Worm (Caenorhabditis elegans): ENCODE results near the gene ZC504.1.

ZC504.1 gene

ce11 chrX:10419743-10420142 lies 12.8 kb downstream of the ZC504.1 start, which contains the start of gene cdk-11.2 (continued):
- TF ChIP-seq pha-4 (tag; optimal IDR thresholded peaks at IDR 0.05) (peak; percentile 28), blmp-1 (tag; optimal IDR thresholded peaks at IDR 0.05) (no peak)

- no peak for TF ChIP-seq ztf-11 (tag; optimal IDR thresholded peaks at IDR 0.05)
- no peak for TF ChIP-seq ces-1 (GFP tag; optimal IDR thresholded peaks at IDR 0.05)
- TF ChIP-seq M03D4.4 (tag; optimal IDR thresholded peaks at IDR 0.05) = no peak
- TF ChIP-seq mls-2 (tag; optimal IDR thresholded peaks at IDR 0.05) = no peak
- TF ChIP-seq ceh-39 (tag; optimal IDR thresholded peaks at IDR 0.05) = no peak
- TF ChIP-seq ceh-83 (GFP tag; optimal IDR thresholded peaks at IDR 0.05) = no peak
- no peak for TF ChIP-seq mep-1 (tag; optimal IDR thresholded peaks at IDR 0.05)
- no peak for TF ChIP-seq zip-8 (tag; optimal IDR thresholded peaks at IDR 0.05)
- TF ChIP-seq nhr-28 (tag; optimal IDR thresholded peaks at IDR 0.05) = no peak
- no peak for TF ChIP-seq flh-1 (GFP tag; optimal IDR thresholded peaks at IDR 0.05)
- TF ChIP-seq ceh-43 (GFP tag; optimal IDR thresholded peaks at IDR 0.05) = no peak
- no peak for TF ChIP-seq elt-3 (tag; optimal IDR thresholded peaks at IDR 0.05)
- TF ChIP-seq drap-1 (GFP tag; optimal IDR thresholded peaks at IDR 0.05) = no peak
- no peak for TF ChIP-seq sptf-1 (tag; optimal IDR thresholded peaks at IDR 0.05)
- no peak for TF ChIP-seq cnd-1 (tag; optimal IDR thresholded peaks at IDR 0.05)
- no peak for TF ChIP-seq sem-2 (GFP tag; optimal IDR thresholded peaks at IDR 0.05)
Measured at ce11 chrX:10422714-10423113, 15.8 kb downstream of the ZC504.1 start.

ce11 chrX:10424744-10425143 lies 17.8 kb downstream of the ZC504.1 start:
- TF ChIP-seq lin-32 (GFP tag; optimal IDR thresholded peaks at IDR 0.05) = peak; percentile 72
- no peak for TF ChIP-seq ham-2 (GFP tag; optimal IDR thresholded peaks at IDR 0.05)
- TF ChIP-seq cnd-1 (tag; optimal IDR thresholded peaks at IDR 0.05) = peak; percentile 73

ce11 chrX:10428109-10428508 lies 21.2 kb downstream of the ZC504.1 start:
- TF ChIP-seq lsy-2 (tag; optimal IDR thresholded peaks at IDR 0.05) (no peak), mab-5 (tag; optimal IDR thresholded peaks at IDR 0.05) (no peak), flh-1 (GFP tag; optimal IDR thresholded peaks at IDR 0.05) (no peak), ham-2 (GFP tag; optimal IDR thresholded peaks at IDR 0.05) (no peak), cnd-1 (tag; optimal IDR thresholded peaks at IDR 0.05) (no peak), pha-4 (tag; optimal IDR thresholded peaks at IDR 0.05) (no peak), mls-2 (tag; optimal IDR thresholded peaks at IDR 0.05) (no peak), nhr-76 (tag; optimal IDR thresholded peaks at IDR 0.05) (no peak), drap-1 (GFP tag; optimal IDR thresholded peaks at IDR 0.05) (no peak), ztf-11 (tag; optimal IDR thresholded peaks at IDR 0.05) (no peak), nhr-237 (tag; optimal IDR thresholded peaks at IDR 0.05) (no peak), unc-39 (tag; optimal IDR thresholded peaks at IDR 0.05) (no peak), ces-1 (GFP tag; optimal IDR thresholded peaks at IDR 0.05) (no peak)

ce11 chrX:10428557-10428956 lies 21.6 kb downstream of the ZC504.1 start, which contains the start of gene mig-15:
TSS of gene mig-15 (minus strand) at chrX:10428657.
- TF ChIP-seq unc-39 (tag; optimal IDR thresholded peaks at IDR 0.05) = no peak
- no peak for TF ChIP-seq ceh-43 (GFP tag; optimal IDR thresholded peaks at IDR 0.05)
- no peak for TF ChIP-seq snpc-4 (tag; optimal IDR thresholded peaks at IDR 0.05)
- TF ChIP-seq mep-1 (tag; optimal IDR thresholded peaks at IDR 0.05) = no peak
- no peak for TF ChIP-seq lin-13 (tag; optimal IDR thresholded peaks at IDR 0.05)
- TF ChIP-seq mls-2 (tag; optimal IDR thresholded peaks at IDR 0.05) = no peak
- no peak for TF ChIP-seq nhr-12 (tag; optimal IDR thresholded peaks at IDR 0.05)
- TF ChIP-seq sptf-1 (tag; optimal IDR thresholded peaks at IDR 0.05) = no peak
- no peak for TF ChIP-seq blmp-1 (tag; optimal IDR thresholded peaks at IDR 0.05)
- TF ChIP-seq unc-62 (GFP tag; optimal IDR thresholded peaks at IDR 0.05) = no peak
- no peak for TF ChIP-seq flh-1 (GFP tag; optimal IDR thresholded peaks at IDR 0.05)
- TF ChIP-seq ztf-11 (tag; optimal IDR thresholded peaks at IDR 0.05) = no peak
- TF ChIP-seq nhr-76 (tag; optimal IDR thresholded peaks at IDR 0.05) = no peak
- no peak for TF ChIP-seq zip-8 (tag; optimal IDR thresholded peaks at IDR 0.05)
- no peak for TF ChIP-seq ceh-39 (tag; optimal IDR thresholded peaks at IDR 0.05)
- TF ChIP-seq nhr-2 (tag; optimal IDR thresholded peaks at IDR 0.05) = no peak
- TF ChIP-seq sem-2 (GFP tag; optimal IDR thresholded peaks at IDR 0.05) = no peak
- no peak for TF ChIP-seq M03D4.4 (tag; optimal IDR thresholded peaks at IDR 0.05)

- TF ChIP-seq cnd-1 (tag; optimal IDR thresholded peaks at IDR 0.05) = no peak
- no peak for TF ChIP-seq snpc-4 (tag; optimal IDR thresholded peaks at IDR 0.05)
- TF ChIP-seq zip-8 (tag; optimal IDR thresholded peaks at IDR 0.05) = no peak
- peak; percentile 16 for TF ChIP-seq blmp-1 (tag; optimal IDR thresholded peaks at IDR 0.05)
- peak; percentile 70 for TF ChIP-seq ham-2 (GFP tag; optimal IDR thresholded peaks at IDR 0.05)
Measured at ce11 chrX:10429203-10429602, 22.3 kb downstream of the ZC504.1 start.

Measured in whole organism, mixed stage, embryonic.